Worm (Caenorhabditis elegans): ENCODE results near the gene R07E5.7.

- TF ChIP-seq lin-39 (tag; optimal IDR thresholded peaks at IDR 0.05) (no peak), nhr-237 (tag; optimal IDR thresholded peaks at IDR 0.05) (no peak)
These were observed 23.1 kb downstream of the R07E5.7 start for ce11 chrIII:4395857-4396256.
